Worm (Caenorhabditis elegans): ENCODE results near the gene C36C5.14.

C36C5.14 gene

ce11 chrV:3118167-3118566 is 47.2 kb downstream of the C36C5.14 start, which contains the start of gene clec-210:
clec-210 (plus strand) TSS chrV:3118377.
- TF ChIP-seq mec-3 (tag; optimal IDR thresholded peaks at IDR 0.05; ENCODE audit: borderline replicate concordance) (no peak), elt-2 (tag; optimal IDR thresholded peaks at IDR 0.05) (peak; percentile 1)

ce11 chrV:3114973-3115372 is 50.4 kb downstream of the C36C5.14 start, which contains the start of gene Y73C8C.3:
Y73C8C.3 (plus strand) TSS chrV:3115273.
- TF ChIP-seq fax-1 (tag; optimal IDR thresholded peaks at IDR 0.05) = no peak
- TF ChIP-seq pat-9 (tag; optimal IDR thresholded peaks at IDR 0.05) = no peak
- TF ChIP-seq ceh-14 (tag; optimal IDR thresholded peaks at IDR 0.05) = no peak
- no peak for TF ChIP-seq unc-3 (GFP tag; conservative IDR thresholded peaks at IDR 0.05)
- TF ChIP-seq unc-3 (tag; optimal IDR thresholded peaks at IDR 0.05) = no peak
- no peak for TF ChIP-seq eyg-1 (tag; optimal IDR thresholded peaks at IDR 0.05)
